Worm (Caenorhabditis elegans): ENCODE results near the gene Y57E12AL.1.

DNA sequence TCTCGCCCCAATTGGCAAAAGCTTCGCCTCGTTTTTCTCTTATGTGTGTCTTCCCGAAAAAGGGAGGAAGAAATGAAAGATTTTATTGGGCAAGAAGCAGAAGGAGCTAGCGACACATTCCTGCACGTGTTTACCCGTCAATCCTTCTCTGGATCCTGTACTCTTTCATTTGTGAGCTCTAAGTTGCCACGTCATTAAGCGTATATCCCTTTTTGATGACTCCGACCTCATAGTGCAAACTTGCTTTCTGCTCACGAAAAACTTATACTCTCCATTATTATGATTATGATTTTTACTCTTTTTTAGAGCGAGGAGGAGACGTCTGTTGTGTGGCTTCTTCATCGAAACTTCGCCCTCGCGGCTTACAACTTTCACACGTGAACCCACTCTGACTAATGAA lies 12.0 kb downstream of the Y57E12AL.1 start, which contains the start of gene F27B10.1:
- TF ChIP-seq fkh-10 (GFP tag; optimal IDR thresholded peaks at IDR 0.05): no peak
- no peak for TF ChIP-seq pqm-1 (tag; optimal IDR thresholded peaks at IDR 0.05)
- no peak for TF ChIP-seq arid-1 (GFP tag; conservative IDR thresholded peaks at IDR 0.05)
- TF ChIP-seq unc-39 (tag; optimal IDR thresholded peaks at IDR 0.05): no peak
- no peak for TF ChIP-seq mxl-3 (GFP tag; optimal IDR thresholded peaks at IDR 0.05)
- no peak for TF ChIP-seq unc-130 (GFP tag; optimal IDR thresholded peaks at IDR 0.05)
- no peak for TF ChIP-seq mep-1 (tag; optimal IDR thresholded peaks at IDR 0.05)
- no peak for TF ChIP-seq F49E8.2 (tag; optimal IDR thresholded peaks at IDR 0.05; ENCODE audit: borderline replicate concordance)
- no peak for TF ChIP-seq lin-15B (tag; optimal IDR thresholded peaks at IDR 0.05)

All from whole organism, L4 larva.